Worm (Caenorhabditis elegans): Measurements from ENCODE around the gene C09G4.4.

The C09G4.4 gene

DNA sequence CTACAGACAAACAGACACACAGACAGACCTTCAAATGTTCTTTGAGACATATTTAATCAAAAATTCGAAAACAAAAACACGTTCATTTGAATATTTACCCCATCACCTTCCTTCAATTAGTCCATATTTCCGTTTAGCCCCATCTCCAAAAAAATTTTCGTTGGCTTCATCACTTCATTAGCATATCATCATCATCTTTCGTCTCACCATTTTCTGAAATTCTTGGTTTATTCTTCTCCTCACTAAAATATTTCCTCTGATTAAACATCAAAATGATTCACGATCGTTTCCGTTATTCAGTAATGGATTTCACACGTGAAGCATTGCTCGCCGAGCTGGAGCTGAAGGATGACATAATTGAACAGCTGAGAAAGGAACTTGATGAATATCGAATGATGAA is 7.8 kb downstream of the C09G4.4 start, which contains the start of gene pkg-2:
pkg-2 (plus strand) TSS at position 301 of the 400 bp plus-strand sequence.
- TF ChIP-seq unc-39 (tag; optimal IDR thresholded peaks at IDR 0.05) (no peak), bed-3 (GFP tag; optimal IDR thresholded peaks at IDR 0.05) (no peak), mep-1 (tag; optimal IDR thresholded peaks at IDR 0.05) (no peak), lin-32 (GFP tag; optimal IDR thresholded peaks at IDR 0.05) (no peak), ceh-83 (GFP tag; optimal IDR thresholded peaks at IDR 0.05) (no peak), mls-2 (tag; optimal IDR thresholded peaks at IDR 0.05) (no peak), snpc-4 (tag; optimal IDR thresholded peaks at IDR 0.05) (no peak), drap-1 (GFP tag; optimal IDR thresholded peaks at IDR 0.05) (no peak), lin-13 (tag; optimal IDR thresholded peaks at IDR 0.05) (no peak), blmp-1 (tag; optimal IDR thresholded peaks at IDR 0.05) (no peak), nhr-237 (tag; optimal IDR thresholded peaks at IDR 0.05) (no peak), nhr-76 (tag; optimal IDR thresholded peaks at IDR 0.05) (no peak), M03D4.4 (tag; optimal IDR thresholded peaks at IDR 0.05) (no peak), nhr-2 (tag; optimal IDR thresholded peaks at IDR 0.05) (no peak), ces-1 (GFP tag; optimal IDR thresholded peaks at IDR 0.05) (no peak), ceh-39 (tag; optimal IDR thresholded peaks at IDR 0.05) (no peak), pha-4 (tag; optimal IDR thresholded peaks at IDR 0.05) (no peak), ham-2 (GFP tag; optimal IDR thresholded peaks at IDR 0.05) (no peak), elt-3 (tag; optimal IDR thresholded peaks at IDR 0.05) (no peak), sem-2 (GFP tag; optimal IDR thresholded peaks at IDR 0.05) (no peak)

DNA sequence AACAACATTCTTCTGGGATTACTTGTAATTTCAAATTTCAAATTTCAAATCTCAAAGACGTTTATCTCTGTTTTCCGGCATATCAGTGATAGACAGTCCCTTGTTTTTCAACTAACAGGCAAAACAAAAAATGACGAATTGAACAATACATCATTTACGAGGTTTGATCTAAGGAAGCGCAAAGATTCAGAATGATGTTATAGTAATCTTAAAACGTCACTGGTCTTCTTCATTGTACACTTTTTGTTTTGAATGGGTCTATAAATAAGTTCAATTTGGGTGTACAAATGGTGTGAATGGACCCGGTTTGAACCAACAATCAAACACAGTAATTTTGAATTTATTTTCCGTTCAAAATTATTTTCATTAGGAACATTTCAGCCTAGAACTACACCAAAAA is 11.2 kb downstream of the C09G4.4 start:
- TF ChIP-seq unc-62 (GFP tag; optimal IDR thresholded peaks at IDR 0.05), result no peak
- TF ChIP-seq M03D4.4 (tag; optimal IDR thresholded peaks at IDR 0.05), result no peak
- TF ChIP-seq nhr-237 (tag; optimal IDR thresholded peaks at IDR 0.05), result no peak
- TF ChIP-seq elt-1 (tag; optimal IDR thresholded peaks at IDR 0.05; ENCODE audit: borderline replicate concordance, insufficient read depth), result no peak
- TF ChIP-seq mls-2 (tag; optimal IDR thresholded peaks at IDR 0.05), result no peak
- no peak for TF ChIP-seq snpc-4 (tag; optimal IDR thresholded peaks at IDR 0.05)
- no peak for TF ChIP-seq flh-1 (GFP tag; optimal IDR thresholded peaks at IDR 0.05)
- no peak for TF ChIP-seq sptf-1 (tag; optimal IDR thresholded peaks at IDR 0.05)
- TF ChIP-seq hlh-1 (tag; optimal IDR thresholded peaks at IDR 0.05), result no peak
- TF ChIP-seq bed-3 (GFP tag; optimal IDR thresholded peaks at IDR 0.05), result no peak
- TF ChIP-seq ham-2 (GFP tag; optimal IDR thresholded peaks at IDR 0.05), result no peak
- no peak for TF ChIP-seq ceh-43 (GFP tag; optimal IDR thresholded peaks at IDR 0.05)
- no peak for TF ChIP-seq pha-4 (tag; optimal IDR thresholded peaks at IDR 0.05)
- TF ChIP-seq sem-2 (GFP tag; optimal IDR thresholded peaks at IDR 0.05), result no peak
- TF ChIP-seq lin-32 (GFP tag; optimal IDR thresholded peaks at IDR 0.05), result no peak
- TF ChIP-seq cnd-1 (tag; optimal IDR thresholded peaks at IDR 0.05), result no peak
- TF ChIP-seq lin-13 (tag; optimal IDR thresholded peaks at IDR 0.05), result no peak

DNA sequence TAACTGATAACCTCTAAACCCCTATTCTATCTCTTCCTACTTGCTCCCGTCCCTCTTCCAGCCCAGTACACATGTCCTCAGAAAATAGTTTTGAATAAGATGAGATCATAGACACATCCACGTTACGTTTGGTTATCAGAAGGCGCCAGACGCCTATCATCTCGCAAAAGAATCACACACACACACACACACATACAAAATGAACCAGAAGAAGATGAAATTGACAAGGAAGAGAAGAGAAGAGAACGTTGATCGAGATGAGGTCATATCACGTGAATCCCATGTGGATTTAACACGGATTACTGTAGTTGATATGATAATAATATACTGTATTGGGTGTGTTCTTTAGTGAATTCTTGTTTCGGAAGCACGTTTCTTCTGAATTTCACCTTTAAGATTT is 13.3 kb downstream of the C09G4.4 start:
- no peak for TF ChIP-seq lsy-2 (tag; optimal IDR thresholded peaks at IDR 0.05)
- no peak for TF ChIP-seq ceh-83 (GFP tag; optimal IDR thresholded peaks at IDR 0.05)
- no peak for TF ChIP-seq unc-39 (tag; optimal IDR thresholded peaks at IDR 0.05)
- TF ChIP-seq pha-4 (tag; optimal IDR thresholded peaks at IDR 0.05), result no peak
- TF ChIP-seq unc-120 (tag; optimal IDR thresholded peaks at IDR 0.05; ENCODE audit: poor library complexity, severe bottlenecking), result peak; percentile 47
- TF ChIP-seq nhr-76 (tag; optimal IDR thresholded peaks at IDR 0.05), result no peak
- TF ChIP-seq snpc-4 (tag; optimal IDR thresholded peaks at IDR 0.05), result no peak
- no peak for TF ChIP-seq elt-1 (tag; optimal IDR thresholded peaks at IDR 0.05; ENCODE audit: borderline replicate concordance, insufficient read depth)
- no peak for TF ChIP-seq ztf-11 (tag; optimal IDR thresholded peaks at IDR 0.05)
- no peak for TF ChIP-seq ceh-39 (tag; optimal IDR thresholded peaks at IDR 0.05)
- no peak for TF ChIP-seq tbx-8 (GFP tag; optimal IDR thresholded peaks at IDR 0.05)
- peak; percentile 55 for TF ChIP-seq hlh-1 (tag; optimal IDR thresholded peaks at IDR 0.05)
- no peak for TF ChIP-seq flh-1 (GFP tag; optimal IDR thresholded peaks at IDR 0.05)
- no peak for TF ChIP-seq elt-3 (tag; optimal IDR thresholded peaks at IDR 0.05)
- peak; percentile 70 for TF ChIP-seq unc-62 (GFP tag; optimal IDR thresholded peaks at IDR 0.05)
- no peak for TF ChIP-seq sem-2 (GFP tag; optimal IDR thresholded peaks at IDR 0.05)
- TF ChIP-seq ces-1 (GFP tag; optimal IDR thresholded peaks at IDR 0.05), result no peak
- no peak for TF ChIP-seq sptf-1 (tag; optimal IDR thresholded peaks at IDR 0.05)
- no peak for TF ChIP-seq lin-13 (tag; optimal IDR thresholded peaks at IDR 0.05)
- no peak for TF ChIP-seq mls-2 (tag; optimal IDR thresholded peaks at IDR 0.05)

DNA sequence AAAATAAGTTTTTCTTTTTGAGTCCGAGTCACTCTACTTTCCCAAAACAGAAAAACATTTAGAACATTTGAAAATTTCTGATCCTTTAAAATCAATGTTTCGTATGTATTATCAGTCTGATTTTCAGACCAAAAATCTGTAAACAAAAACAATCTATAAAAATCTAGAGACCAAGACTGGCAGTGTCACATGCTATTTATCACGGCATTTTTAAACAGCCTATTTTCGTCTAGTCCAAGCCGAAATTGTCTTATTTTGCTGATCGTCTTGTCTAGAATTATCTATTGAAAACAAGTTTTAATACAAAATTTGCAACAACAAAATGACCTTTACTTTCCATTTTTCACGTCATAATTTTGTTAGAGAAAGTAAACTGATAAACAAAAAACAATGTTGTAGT is 13.8 kb downstream of the C09G4.4 start:
- TF ChIP-seq ceh-43 (GFP tag; optimal IDR thresholded peaks at IDR 0.05) (no peak), drap-1 (GFP tag; optimal IDR thresholded peaks at IDR 0.05) (no peak), nhr-237 (tag; optimal IDR thresholded peaks at IDR 0.05) (no peak), lin-13 (tag; optimal IDR thresholded peaks at IDR 0.05) (no peak), mep-1 (tag; optimal IDR thresholded peaks at IDR 0.05) (no peak), blmp-1 (tag; optimal IDR thresholded peaks at IDR 0.05) (no peak), nhr-76 (tag; optimal IDR thresholded peaks at IDR 0.05) (no peak), cnd-1 (tag; optimal IDR thresholded peaks at IDR 0.05) (no peak), snpc-4 (tag; optimal IDR thresholded peaks at IDR 0.05) (no peak), unc-62 (GFP tag; optimal IDR thresholded peaks at IDR 0.05) (no peak)
